Fruit fly (Drosophila melanogaster) whole organism, embryonic: ENCODE data around the gene ATPsyngamma.

Experiments
- Bdp1 ChIP-seq: fragments of 200-800 bp; sonication (Bioruptor generic); optimal IDR thresholded peaks from 3 replicates; lab custom pipeline; 2016; ENCODE audit warnings: missing biosample characterization, missing genetic modification characterization
- CG1024 ChIP-seq: fragments of 200-800 bp; sonication (Bioruptor generic); IDR thresholded peaks from 2 replicates; pipeline ENCODE4 v1.3.6; 2022; ENCODE audit warnings: missing biosample characterization, missing genetic modification characterization
- CG10366 ChIP-seq: fragments of 200-800 bp; sonication (Bioruptor generic); IDR thresholded peaks from 2 replicates; pipeline ENCODE4 v1.3.6; 2022; ENCODE audit warnings: missing biosample characterization, missing genetic modification characterization
- CG10565 ChIP-seq: fragments of 200-800 bp; sonication (Bioruptor generic); optimal IDR thresholded peaks from 3 replicates; lab custom pipeline; 2016; ENCODE audit warnings: missing biosample characterization, mild to moderate bottlenecking, missing genetic modification characterization
- CG11093 ChIP-seq: fragments of 200-800 bp; sonication (Bioruptor generic); IDR thresholded peaks from 3 replicates; pipeline ENCODE4 v1.3.6; 2022; ENCODE audit warnings: missing biosample characterization, missing genetic modification characterization
- CG11560 ChIP-seq: fragments of 200-800 bp; sonication (Bioruptor generic); IDR thresholded peaks from 3 replicates; pipeline ENCODE4 v1.3.6; 2022; ENCODE audit warnings: missing biosample characterization, missing genetic modification characterization
- CG12744 ChIP-seq: fragments of 200-800 bp; sonication (Bioruptor generic); optimal IDR thresholded peaks from 2 replicates; lab custom pipeline; 2016; ENCODE audit warnings: missing biosample characterization, missing genetic modification characterization
- CG14667 ChIP-seq: fragments of 200-800 bp; sonication (Bioruptor generic); IDR thresholded peaks from 2 replicates; pipeline ENCODE4 v1.3.6; 2022; ENCODE audit warnings: missing biosample characterization, missing genetic modification characterization
- CG1603 ChIP-seq: fragments of 200-800 bp; sonication (Bioruptor generic); optimal IDR thresholded peaks from 2 replicates; lab custom pipeline; 2019; ENCODE audit warnings: missing biosample characterization, mild to moderate bottlenecking, missing genetic modification characterization, moderate library complexity
- CG16813 ChIP-seq: fragments of 200-800 bp; sonication (Bioruptor generic); IDR thresholded peaks from 3 replicates; pipeline ENCODE4 v1.3.6; 2022; ENCODE audit warnings: missing biosample characterization, missing genetic modification characterization; ENCODE audit not compliant: partially characterized antibody
- CG17802 ChIP-seq: fragments of 200-800 bp; sonication (Bioruptor generic); optimal IDR thresholded peaks from 2 replicates; lab custom pipeline; 2018; ENCODE audit warnings: missing biosample characterization, mild to moderate bottlenecking, missing genetic modification characterization, moderate library complexity
- CG18476 ChIP-seq: fragments of 200-800 bp; sonication (Bioruptor generic); optimal IDR thresholded peaks from 2 replicates; lab custom pipeline; 2016; ENCODE audit warnings: missing biosample characterization, mild to moderate bottlenecking, missing genetic modification characterization
- CG2116 ChIP-seq: fragments of 200-800 bp; sonication (Bioruptor generic); optimal IDR thresholded peaks from 3 replicates; lab custom pipeline; 2018; ENCODE audit warnings: missing biosample characterization, mild to moderate bottlenecking, missing genetic modification characterization
- CG2712 ChIP-seq: fragments of 200-800 bp; optimal IDR thresholded peaks from 3 replicates; lab custom pipeline; 2019; ENCODE audit warnings: missing biosample characterization, mild to moderate bottlenecking, missing genetic modification characterization, moderate library complexity
- CG30431 ChIP-seq: fragments of 200-800 bp; sonication (Bioruptor generic); optimal IDR thresholded peaks from 2 replicates; lab custom pipeline; 2017; ENCODE audit warnings: missing biosample characterization, missing genetic modification characterization
- CG32767 ChIP-seq: fragments of 200-800 bp; sonication (Bioruptor generic); IDR thresholded peaks from 2 replicates; pipeline ENCODE4 v1.3.6; 2022; ENCODE audit warnings: missing biosample characterization, missing genetic modification characterization
- CG32772 ChIP-seq: fragments of 200-800 bp; sonication (Bioruptor generic); IDR thresholded peaks from 2 replicates; pipeline ENCODE4 v1.3.6; 2022; ENCODE audit warnings: missing biosample characterization, missing genetic modification characterization
- CG34422 ChIP-seq: fragments of 200-800 bp; sonication (Bioruptor generic); IDR thresholded peaks from 3 replicates; pipeline ENCODE4 v1.3.6; 2022; ENCODE audit warnings: missing biosample characterization, missing genetic modification characterization
- CG4854 ChIP-seq: fragments of 200-800 bp; sonication (Bioruptor generic); optimal IDR thresholded peaks from 2 replicates; lab custom pipeline; 2016; ENCODE audit warnings: missing biosample characterization, missing genetic modification characterization, inconsistent platforms
- CG6683 ChIP-seq: fragments of 200-800 bp; sonication (Bioruptor generic); optimal IDR thresholded peaks from 2 replicates; lab custom pipeline; 2017; ENCODE audit warnings: missing biosample characterization, mild to moderate bottlenecking, missing genetic modification characterization, missing genetic modification reagents
- CG6689 ChIP-seq: fragments of 200-800 bp; sonication (Bioruptor generic); IDR thresholded peaks from 2 replicates; pipeline ENCODE4 v1.3.6; 2022; ENCODE audit warnings: missing biosample characterization, missing genetic modification characterization
- CG6813 ChIP-seq: fragments of 200-800 bp; sonication (Bioruptor generic); optimal IDR thresholded peaks from 2 replicates; lab custom pipeline; 2017; ENCODE audit warnings: missing biosample characterization, missing genetic modification characterization, mild to moderate bottlenecking, moderate library complexity, missing genetic modification reagents
- CG7357 ChIP-seq: fragments of 200-800 bp; sonication (Bioruptor generic); IDR thresholded peaks from 3 replicates; pipeline ENCODE4 v1.3.6; 2022; ENCODE audit warnings: missing biosample characterization, missing genetic modification characterization
- CG7556 ChIP-seq: fragments of 200-800 bp; sonication (Bioruptor generic); optimal IDR thresholded peaks from 2 replicates; lab custom pipeline; 2017; ENCODE audit warnings: missing biosample characterization, mild to moderate bottlenecking, missing genetic modification characterization
- CG9817 ChIP-seq: fragments of 200-800 bp; sonication (Bioruptor generic); optimal IDR thresholded peaks from 2 replicates; lab custom pipeline; 2018; ENCODE audit warnings: missing biosample characterization, mild to moderate bottlenecking, missing genetic modification characterization, moderate library complexity
- CrebB ChIP-seq: fragments of 200-800 bp; sonication (Bioruptor generic); optimal IDR thresholded peaks from 3 replicates; lab custom pipeline; 2018; ENCODE audit warnings: missing biosample characterization, mild to moderate bottlenecking, missing genetic modification characterization
- Dip2 ChIP-seq: fragments of 200-800 bp; sonication (Bioruptor generic); IDR thresholded peaks from 2 replicates; pipeline ENCODE4 v1.3.6; 2022; ENCODE audit warnings: missing biosample characterization, missing genetic modification characterization
- Drgx ChIP-seq: fragments of 200-800 bp; sonication (Bioruptor generic); IDR thresholded peaks from 2 replicates; pipeline ENCODE4 v1.3.6; 2022; ENCODE audit warnings: missing biosample characterization, missing genetic modification characterization
- MBD-R2 ChIP-seq: fragments of 200-800 bp; sonication (Bioruptor generic); IDR thresholded peaks from 2 replicates; pipeline ENCODE4 v1.3.6; 2022; ENCODE audit warnings: missing biosample characterization, missing genetic modification characterization
- Optix ChIP-seq: fragments of 200-800 bp; sonication (Bioruptor generic); IDR thresholded peaks from 3 replicates; pipeline ENCODE4 v1.3.6; 2022; ENCODE audit warnings: missing biosample characterization, missing genetic modification characterization
- Rx ChIP-seq: fragments of 200-800 bp; sonication (Bioruptor generic); IDR thresholded peaks from 2 replicates; pipeline ENCODE4 v1.3.6; 2022; ENCODE audit warnings: missing biosample characterization, missing genetic modification characterization
- Trl ChIP-seq, 3 experiments: fragments of >200 bp in 2 of 3; fragments of 200-800 bp in 1 of 3; sonication (Bioruptor generic) in 1 of 3; optimal IDR thresholded peaks; 2 replicates in 1 of 3; 3 replicates in 2 of 3; lab custom pipeline; 2016 to 2017; ENCODE audit warnings: missing biosample characterization in 1 of 3, missing genetic modification characterization in 1 of 3
- bigmax ChIP-seq: fragments of 200-800 bp; sonication (Bioruptor generic); optimal IDR thresholded peaks from 2 replicates; lab custom pipeline; 2018; ENCODE audit warnings: missing biosample characterization, mild to moderate bottlenecking, missing genetic modification characterization
- bsh ChIP-seq, 2 experiments: fragments of 200-800 bp; sonication (Bioruptor generic); optimal IDR thresholded peaks; 2 replicates each; lab custom pipeline; 2017 to 2018; ENCODE audit warnings: mild to moderate bottlenecking in 2 of 2, missing biosample characterization in 2 of 2, missing genetic modification characterization in 2 of 2, moderate library complexity in 1 of 2
- dpn ChIP-seq, 2 experiments: fragments of 200-800 bp; sonication (Bioruptor generic); optimal IDR thresholded peaks; 3 replicates each; lab custom pipeline; 2016; ENCODE audit warnings: missing biosample characterization in 2 of 2, missing genetic modification characterization in 2 of 2
- fd96Cb ChIP-seq: fragments of 200-800 bp; sonication (Bioruptor generic); optimal IDR thresholded peaks from 2 replicates; lab custom pipeline; 2018; ENCODE audit warnings: missing biosample characterization, mild to moderate bottlenecking, missing genetic modification characterization, moderate library complexity
- gem ChIP-seq: fragments of 200-800 bp; sonication (Bioruptor generic); optimal IDR thresholded peaks from 2 replicates; lab custom pipeline; 2019; ENCODE audit warnings: missing biosample characterization, mild to moderate bottlenecking, missing genetic modification characterization, moderate library complexity
- gro ChIP-seq: fragments of 200-800 bp; sonication (Bioruptor generic); optimal IDR thresholded peaks from 2 replicates; lab custom pipeline; 2016; ENCODE audit warnings: missing biosample characterization, missing genetic modification characterization
- hkb ChIP-seq, 2 experiments: fragments of 200-800 bp in 1 of 2; fragments of >200 bp in 1 of 2; sonication (Bioruptor generic) in 1 of 2; IDR thresholded peaks in 1 of 2; optimal IDR thresholded peaks in 1 of 2; 2 replicates each; pipeline versions ENCODE4 v1.3.6 to Lab custom; 2017 to 2022; ENCODE audit warnings: missing biosample characterization in 1 of 2, missing genetic modification characterization in 1 of 2
- mirr ChIP-seq: fragments of 200-800 bp; sonication (Bioruptor generic); optimal IDR thresholded peaks from 3 replicates; lab custom pipeline; 2018; ENCODE audit warnings: missing biosample characterization, mild to moderate bottlenecking, missing genetic modification characterization
- pan ChIP-seq, 4 experiments: fragments of >200 bp in 3 of 4; fragments of 200-800 bp in 1 of 4; sonication (Bioruptor generic) in 1 of 4; optimal IDR thresholded peaks in 3 of 4; IDR thresholded peaks in 1 of 4; 2 replicates each; pipeline versions ENCODE4 v1.3.6 to Lab custom; 2017 to 2022; ENCODE audit warnings: missing biosample characterization in 2 of 4, missing genetic modification characterization in 2 of 4, mixed read lengths in 1 of 4
- ranshi ChIP-seq: fragments of 200-800 bp; sonication (Bioruptor generic); IDR thresholded peaks from 2 replicates; pipeline ENCODE4 v1.3.6; 2022; ENCODE audit warnings: missing biosample characterization, missing genetic modification characterization
- tap ChIP-seq: fragments of 200-800 bp; optimal IDR thresholded peaks from 3 replicates; lab custom pipeline; 2019; ENCODE audit warnings: missing biosample characterization, mild to moderate bottlenecking, missing genetic modification characterization, moderate library complexity
- tup ChIP-seq: fragments of 200-800 bp; sonication (Bioruptor generic); optimal IDR thresholded peaks from 2 replicates; lab custom pipeline; 2016; ENCODE audit warnings: missing biosample characterization, mild to moderate bottlenecking, missing genetic modification characterization, moderate library complexity
- z ChIP-seq: fragments of 200-800 bp; sonication (Bioruptor generic); IDR thresholded peaks from 3 replicates; pipeline ENCODE4 v1.3.6; 2022; ENCODE audit warnings: missing biosample characterization, missing genetic modification characterization
- zf30C ChIP-seq: fragments of 200-800 bp; sonication (Bioruptor generic); optimal IDR thresholded peaks from 3 replicates; lab custom pipeline; 2018; ENCODE audit warnings: missing biosample characterization, mild to moderate bottlenecking, missing genetic modification characterization

ATPsyngamma gene

DNA sequence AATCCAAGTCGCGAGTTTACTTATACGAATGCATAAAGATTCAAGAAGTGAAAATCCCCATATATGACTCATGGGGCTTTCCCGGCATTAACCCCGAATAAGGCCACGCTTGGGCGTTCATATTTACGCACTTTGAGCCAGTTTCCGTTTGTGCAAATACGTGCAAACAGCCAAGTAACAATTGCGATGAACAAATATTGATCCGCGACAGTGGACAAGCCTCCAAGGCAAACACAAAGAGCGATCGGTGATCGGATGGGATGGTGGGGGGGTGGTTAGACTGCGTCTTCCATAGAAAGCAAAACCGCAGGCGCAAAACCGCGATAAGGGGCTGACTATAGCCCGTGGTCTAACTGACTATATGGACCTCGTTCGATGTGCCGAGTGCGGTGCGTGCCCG is 8.3 kb upstream of the ATPsyngamma start (continued):
- TF ChIP-seq CG6689 (peak; percentile 16; the same call in 1 of the 2 replicates), CG11093 (GFP tag; lab: Robert Waterston, UW) (no peak), mirr (GFP tag; lab: Kevin White, UChicago) (peak; percentile 59), gem (peak; percentile 6), CG6813 (GFP tag; lab: Kevin White, UChicago) (peak; percentile 19), CG10565 (GFP tag; lab: Kevin White, UChicago) (no peak)

DNA sequence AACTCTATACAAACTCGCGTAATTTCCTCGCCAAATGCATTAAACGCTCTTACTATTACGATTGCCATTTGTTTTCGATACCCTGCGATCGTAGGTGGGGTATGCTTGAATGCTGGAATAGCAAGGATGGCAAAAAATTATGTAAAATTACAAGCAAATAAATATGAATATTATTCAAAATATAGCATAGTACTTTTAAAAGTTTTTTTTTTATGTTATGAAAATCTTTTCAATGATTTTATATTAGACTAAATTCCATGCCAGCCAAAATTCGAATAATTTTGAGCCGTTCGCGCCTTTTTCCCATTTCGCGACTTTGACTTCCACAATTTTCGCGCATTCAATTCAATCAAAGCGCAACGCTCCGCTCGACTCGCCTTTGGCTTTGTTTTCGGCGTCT is 7.2 kb upstream of the ATPsyngamma start:
- TF ChIP-seq CG12744 (GFP tag; lab: Kevin White, UChicago) (no peak), MBD-R2 (GFP tag; lab: Robert Waterston, UW) (no peak), Drgx (GFP tag; lab: Robert Waterston, UW) (peak; percentile 13; the same call in 1 of the 2 replicates)

dm6 chr3R:29755248-29755647 is 6.3 kb upstream of the ATPsyngamma start:
- TF ChIP-seq CG6683 (no peak), CG2712 (no peak), CG32772 (GFP tag; lab: Robert Waterston, UW) (peak; percentile 52), hkb (optimal IDR thresholded peaks at IDR 0.05; lab: Kevin White, UChicago) (no peak), hkb (GFP tag; IDR thresholded peaks at IDR 0.05; lab: Robert Waterston, UW) (0 out of 2 replicates have a peak, but pooled peaks have one; percentile 14), CG9817 (tag; lab: Kevin White, UChicago) (peak; percentile 32), CG32767 (GFP tag; lab: Robert Waterston, UW) (no peak), Optix (GFP tag; lab: Robert Waterston, UW) (peak; percentile 25; the same call in 1 of the 3 replicates), CG17802 (tag; lab: Kevin White, UChicago) (no peak), CG2116 (GFP tag; lab: Kevin White, UChicago) (no peak), Bdp1 (no peak), pan (optimal IDR thresholded peaks at IDR 0.05; lab: Kevin White, UChicago) (no peak), pan (GFP tag; optimal IDR thresholded peaks at IDR 0.05 in 1 of 2, IDR thresholded peaks at IDR 0.05 in 1 of 2) (peak in 1 of 2 experiments; percentile 59), CG4854 (no peak), Trl (optimal IDR thresholded peaks at IDR 0.05; lab: Kevin White, UChicago) (no peak), Trl (GFP tag; optimal IDR thresholded peaks at IDR 0.05; lab: Kevin White, UChicago) (no peak), CG11560 (tag; lab: Robert Waterston, UW) (0 out of 3 replicates have a peak, but pooled peaks have one; percentile 35), dpn (GFP tag; optimal IDR thresholded peaks at IDR 0.05; lab: Kevin White, UChicago) (peak in 1 of 2 experiments; percentile 21), CG7357 (GFP tag; lab: Robert Waterston, UW) (0 out of 3 replicates have a peak, but pooled peaks have one; percentile 26), CG7556 (no peak), bigmax (GFP tag; lab: Kevin White, UChicago) (no peak), CG10366 (GFP tag; lab: Robert Waterston, UW) (peak; percentile 43; the same call in 1 of the 2 replicates), CG34422 (0 out of 3 replicates have a peak, but pooled peaks have one; percentile 29), tup (GFP tag; lab: Kevin White, UChicago) (no peak), z (GFP tag; lab: Robert Waterston, UW) (0 out of 3 replicates have a peak, but pooled peaks have one; percentile 18), Dip2 (GFP tag; lab: Robert Waterston, UW) (no peak), CG1603 (tag; lab: Kevin White, UChicago) (no peak), CG16813 (GFP tag; lab: Robert Waterston, UW) (no peak), CrebB (tag; lab: Kevin White, UChicago) (no peak), gro (GFP tag; lab: Kevin White, UChicago) (no peak), Rx (GFP tag; lab: Robert Waterston, UW) (peak; percentile 56; the same call in 1 of the 2 replicates), tap (tag; lab: Kevin White, UChicago) (no peak), CG14667 (no peak), zf30C (GFP tag; lab: Kevin White, UChicago) (no peak), fd96Cb (tag; lab: Kevin White, UChicago) (peak; percentile 1), CG1024 (GFP tag; lab: Robert Waterston, UW) (no peak), ranshi (GFP tag; lab: Robert Waterston, UW) (no peak), CG18476 (no peak), CG30431 (GFP tag; lab: Kevin White, UChicago) (no peak), bsh (GFP tag; optimal IDR thresholded peaks at IDR 0.05; lab: Kevin White, UChicago) (peak in 1 of 2 experiments; percentile 4)
